Fruit fly (Drosophila melanogaster) whole organism, wandering third instar larva: ENCODE results near the gene Cp7Fc.

Source experiments
- Hnf4 ChIP-seq: fragments of 200-800 bp; sonication (Bioruptor generic); optimal IDR thresholded peaks from 2 replicates; lab custom pipeline; 2016; ENCODE audit warnings: missing biosample characterization, mild to moderate bottlenecking, missing genetic modification characterization
- Hr83 ChIP-seq: fragments of 200-300 bp; sonication (Bioruptor generic); optimal IDR thresholded peaks from 2 replicates; lab custom pipeline; 2016; ENCODE audit warnings: missing biosample characterization, mild to moderate bottlenecking, missing genetic modification characterization, moderate library complexity; ENCODE audit not compliant: poor library complexity, severe bottlenecking
- Myc ChIP-seq: fragments of >200 bp; optimal IDR thresholded peaks from 2 replicates; lab custom pipeline; 2017
- Rel ChIP-seq, 2 experiments: fragments of 200-800 bp; sonication (Bioruptor generic) in 1 of 2; optimal IDR thresholded peaks; 2 replicates in 1 of 2; 3 replicates in 1 of 2; lab custom pipeline; 2016 to 2019; ENCODE audit warnings: mild to moderate bottlenecking in 2 of 2, missing biosample characterization in 2 of 2, missing genetic modification characterization in 2 of 2, moderate library complexity in 1 of 2
- br ChIP-seq: fragments of 200-800 bp; sonication (Bioruptor generic); optimal IDR thresholded peaks from 2 replicates; lab custom pipeline; 2016; ENCODE audit warnings: missing biosample characterization, missing genetic modification characterization
- dmrt93B ChIP-seq: fragments of 200-800 bp; sonication (Bioruptor generic); optimal IDR thresholded peaks from 2 replicates; lab custom pipeline; 2018; ENCODE audit warnings: missing biosample characterization, mild to moderate bottlenecking, missing genetic modification characterization
- dsf ChIP-seq: sonication (Bioruptor generic); optimal IDR thresholded peaks from 2 replicates; lab custom pipeline; 2016; ENCODE audit warnings: missing biosample characterization, missing genetic modification characterization, borderline replicate concordance
- jim ChIP-seq: fragments of 175-275, 200-325 bp; sonication (Bioruptor generic); optimal IDR thresholded peaks from 2 replicates; lab custom pipeline; 2016; ENCODE audit warnings: missing biosample characterization, mild to moderate bottlenecking, missing genetic modification characterization
- lola ChIP-seq: fragments of >200 bp; optimal IDR thresholded peaks from 2 replicates; lab custom pipeline; 2017; ENCODE audit warnings: missing biosample characterization, missing genetic modification characterization
- pan ChIP-seq: fragments of >200 bp; optimal IDR thresholded peaks from 2 replicates; lab custom pipeline; 2017
- psq ChIP-seq: fragments of 200-800 bp; sonication (Bioruptor generic); optimal IDR thresholded peaks from 3 replicates; lab custom pipeline; 2017; ENCODE audit warnings: missing biosample characterization, mild to moderate bottlenecking, missing genetic modification characterization, moderate library complexity
- sv ChIP-seq: fragments of 200-800 bp; sonication (Bioruptor generic); optimal IDR thresholded peaks from 3 replicates; lab custom pipeline; 2016; ENCODE audit warnings: missing biosample characterization, missing genetic modification characterization

DNA sequence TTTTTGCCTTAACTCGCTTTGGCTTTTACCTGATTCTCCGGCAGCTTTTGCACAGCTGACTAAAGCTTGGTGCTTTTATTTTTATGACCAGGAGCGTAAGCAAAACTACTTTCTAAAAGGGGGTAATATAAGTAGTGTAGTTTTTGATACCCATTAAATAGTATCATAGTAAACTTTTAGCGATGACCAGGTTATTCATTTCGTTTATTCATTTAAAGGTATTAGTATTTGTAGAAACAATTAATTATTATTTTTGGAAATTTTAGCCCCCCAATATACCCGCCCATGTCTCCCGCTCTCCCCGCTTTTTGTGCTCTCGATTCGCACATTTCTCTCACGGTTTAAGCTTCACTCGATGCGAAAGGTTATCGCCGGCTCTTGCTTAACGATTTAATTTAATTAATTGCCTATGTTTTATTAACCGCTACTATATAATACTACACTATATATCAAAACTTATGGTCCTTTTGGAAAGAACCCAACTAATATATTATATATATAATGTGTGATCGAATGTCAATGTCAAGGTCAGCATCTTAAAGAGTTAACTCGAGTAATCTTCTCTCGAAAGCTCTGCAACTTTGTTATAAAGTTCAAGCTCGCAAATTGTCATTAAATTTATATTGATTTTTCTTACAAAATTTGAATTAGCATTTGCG, 12.4 kb upstream of the Cp7Fc start, which contains the start of gene Sptr:
- TF ChIP-seq br (GFP tag; lab: Kevin White, UChicago), result peak; percentile 92
- no peak for TF ChIP-seq jim
- TF ChIP-seq Myc (lab: Kevin White, UChicago), result no peak
- peak; percentile 77 for TF ChIP-seq Rel (GFP tag; optimal IDR thresholded peaks at IDR 0.05; lab: Kevin White, UChicago)
- TF ChIP-seq Rel (tag; optimal IDR thresholded peaks at IDR 0.05; lab: Kevin White, UChicago), result peak; percentile 82
- TF ChIP-seq dmrt93B (GFP tag; lab: Kevin White, UChicago), result peak; percentile 87
- no peak for TF ChIP-seq Hr83 (GFP tag; lab: Kevin White, UChicago)
- TF ChIP-seq dsf, result peak; percentile 58
- TF ChIP-seq Hnf4, result peak; percentile 94
- no peak for TF ChIP-seq pan
- peak; percentile 72 for TF ChIP-seq sv (GFP tag; lab: Kevin White, UChicago)
- TF ChIP-seq psq, result peak; percentile 92
- TF ChIP-seq lola (GFP tag; lab: Kevin White, UChicago), result no peak
